Worm (Caenorhabditis elegans): ENCODE results near the gene acp-3.
A peak's percentile ranks its signal among the peaks of the same experiment; 100 is the strongest.

The acp-3 gene

DNA sequence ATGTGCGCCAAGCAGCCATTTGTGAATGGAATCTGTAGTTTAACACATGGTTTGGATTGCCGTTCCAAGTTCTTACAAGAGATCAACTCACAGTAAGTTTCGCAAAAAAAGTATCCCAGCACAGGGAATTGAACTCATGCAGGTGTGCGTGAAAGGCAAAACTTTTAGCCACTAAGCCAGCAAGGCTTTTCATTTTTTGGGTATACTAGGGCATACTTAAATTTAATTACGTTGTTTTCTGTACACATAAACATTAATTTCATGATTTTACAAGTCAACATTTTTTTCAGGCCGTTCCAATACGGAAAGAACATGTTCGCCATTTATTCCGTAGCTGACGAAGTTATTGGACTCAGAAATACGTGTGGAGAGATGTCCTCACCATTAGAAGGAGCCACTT lies 4.6 kb upstream of the acp-3 start (continued):
- TF ChIP-seq F23B12.7 (tag; optimal IDR thresholded peaks at IDR 0.05; ENCODE audit: insufficient read depth) (no peak), snpc-1.3 (tag; optimal IDR thresholded peaks at IDR 0.05; ENCODE audit: insufficient read depth) (peak; percentile 88), Y56A3A.18 (GFP tag; IDR thresholded peaks at IDR 0.05) (peak; percentile 59; the same call in 1 of the 2 replicates), T07F8.4 (tag; optimal IDR thresholded peaks at IDR 0.05) (peak; percentile 68), dox-1 (GFP tag; IDR thresholded peaks at IDR 0.05) (0 out of 2 replicates have a peak, but pooled peaks have one; percentile 27), ztf-3 (GFP tag; optimal IDR thresholded peaks at IDR 0.05) (peak; percentile 6), fkh-3 (tag; optimal IDR thresholded peaks at IDR 0.05) (peak; percentile 76), let-607 (tag; optimal IDR thresholded peaks at IDR 0.05) (peak; percentile 32 to 36), C06A6.2 (GFP tag; conservative IDR thresholded peaks at IDR 0.05) (0 out of 2 replicates have a peak, but pooled peaks have one; percentile 42), aptf-2 (GFP tag; conservative IDR thresholded peaks at IDR 0.05) (no peak), chd-7 (tag; optimal IDR thresholded peaks at IDR 0.05) (peak; percentile 61), akir-1 (GFP tag; optimal IDR thresholded peaks at IDR 0.05) (no peak), ztf-6 (GFP tag; IDR thresholded peaks at IDR 0.05) (peak; percentile 65; the same call in 1 of the 2 replicates), unc-130 (GFP tag; optimal IDR thresholded peaks at IDR 0.05) (peak; percentile 26)

DNA sequence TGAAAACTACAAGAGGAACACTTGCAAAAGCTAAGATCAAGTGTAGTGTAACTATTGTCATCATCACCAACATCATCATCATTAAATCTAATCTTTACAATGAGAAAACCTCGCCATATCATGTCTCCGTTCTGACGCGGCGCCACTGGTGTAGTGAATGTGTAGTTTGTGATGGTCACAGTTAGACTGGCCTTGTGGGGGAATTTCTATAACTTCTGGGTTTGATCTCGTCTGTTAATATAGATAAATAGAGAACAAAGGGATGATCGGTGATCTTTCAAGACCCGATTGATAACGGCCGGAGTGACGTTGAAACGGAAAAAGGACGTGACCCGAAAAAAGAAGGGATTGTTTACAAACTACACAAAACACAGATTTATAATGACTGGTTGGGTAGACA lies 3.9 kb upstream of the acp-3 start:
- TF ChIP-seq sea-2 (GFP tag; IDR thresholded peaks at IDR 0.05), result no peak
- no peak for TF ChIP-seq K12H6.12 (tag; optimal IDR thresholded peaks at IDR 0.05)
- TF ChIP-seq ztf-22 (GFP tag; optimal IDR thresholded peaks at IDR 0.05), result no peak
- no peak for TF ChIP-seq lsy-27 (tag; optimal IDR thresholded peaks at IDR 0.05; ENCODE audit: borderline replicate concordance, insufficient read depth)
- no peak for TF ChIP-seq die-1 (tag; optimal IDR thresholded peaks at IDR 0.05)
- TF ChIP-seq mxl-1 (tag; optimal IDR thresholded peaks at IDR 0.05), result no peak
- TF ChIP-seq xnd-1 (tag; optimal IDR thresholded peaks at IDR 0.05), result no peak
- 0 out of 2 replicates have a peak, but pooled peaks have one; percentile 9 for TF ChIP-seq lin-26 (GFP tag; IDR thresholded peaks at IDR 0.05)
- no peak for TF ChIP-seq nfya-2 (GFP tag; IDR thresholded peaks at IDR 0.05)
- no peak for TF ChIP-seq lsl-1 (GFP tag; optimal IDR thresholded peaks at IDR 0.05)
- TF ChIP-seq egl-44 (GFP tag; IDR thresholded peaks at IDR 0.05), result no peak
- TF ChIP-seq somi-1 (GFP tag; optimal IDR thresholded peaks at IDR 0.05), result peak; percentile 6
- TF ChIP-seq snpc-1.3 (tag; optimal IDR thresholded peaks at IDR 0.05; ENCODE audit: insufficient read depth), result no peak
- TF ChIP-seq cebp-1 (GFP tag; IDR thresholded peaks at IDR 0.05), result no peak
- no peak for TF ChIP-seq cebp-1 (tag; optimal IDR thresholded peaks at IDR 0.05)
- TF ChIP-seq ztf-26 (tag; optimal IDR thresholded peaks at IDR 0.05), result peak; percentile 29
- TF ChIP-seq let-607 (tag; optimal IDR thresholded peaks at IDR 0.05), result no peak
- no peak for TF ChIP-seq ceh-27 (GFP tag; optimal IDR thresholded peaks at IDR 0.05)
- TF ChIP-seq dpl-1 (GFP tag; optimal IDR thresholded peaks at IDR 0.05), result no peak
- TF ChIP-seq lir-1 (GFP tag; conservative IDR thresholded peaks at IDR 0.05), result no peak
- TF ChIP-seq snpc-3.4 (tag; optimal IDR thresholded peaks at IDR 0.05), result no peak
- TF ChIP-seq snpc-4 (GFP tag; optimal IDR thresholded peaks at IDR 0.05), result no peak
- no peak for TF ChIP-seq snpc-4 (tag; optimal IDR thresholded peaks at IDR 0.05)
- no peak for TF ChIP-seq gei-17 (GFP tag; optimal IDR thresholded peaks at IDR 0.05)
- no peak for TF ChIP-seq ztf-6 (GFP tag; IDR thresholded peaks at IDR 0.05)
- TF ChIP-seq hmg-20 (GFP tag; IDR thresholded peaks at IDR 0.05), result no peak
- TF ChIP-seq mcd-1 (GFP tag; IDR thresholded peaks at IDR 0.05), result no peak
- TF ChIP-seq zim-3 (tag; optimal IDR thresholded peaks at IDR 0.05), result no peak

All from whole organism, young adult.